Worm (Caenorhabditis elegans) whole organism, L1 larva: ENCODE results near the gene M01F1.8.

Experiments
- F16B12.6 ChIP-seq: fragments of 150-350 bp; optimal IDR thresholded peaks from 2 replicates; lab custom pipeline; 2014; ENCODE audit warnings: missing biosample characterization, missing genetic modification characterization
- Y116A8C.19 ChIP-seq: sonication (generic microtip); optimal IDR thresholded peaks from 2 replicates; lab custom pipeline; 2016; ENCODE audit warnings: missing compliant biosample characterization, missing genetic modification characterization, borderline replicate concordance
- aha-1 ChIP-seq: fragments of 150-350 bp; optimal IDR thresholded peaks from 2 replicates; lab custom pipeline; 2014; ENCODE audit warnings: missing biosample characterization, missing genetic modification characterization
- alr-1 ChIP-seq: fragments of 200-800 bp; sonication (Bioruptor generic); optimal IDR thresholded peaks from 2 replicates; lab custom pipeline; 2018; ENCODE audit warnings: borderline replicate concordance, mild to moderate bottlenecking, missing genetic modification characterization, missing compliant biosample characterization
- aly-2 ChIP-seq: fragments of 150-350 bp; optimal IDR thresholded peaks from 2 replicates; lab custom pipeline; 2014; ENCODE audit warnings: missing biosample characterization, missing genetic modification characterization
- ceh-63 ChIP-seq: fragments of 200-800 bp; sonication (Bioruptor generic); optimal IDR thresholded peaks from 2 replicates; lab custom pipeline; 2018; ENCODE audit warnings: mild to moderate bottlenecking, missing genetic modification characterization, missing compliant biosample characterization
- ceh-88 ChIP-seq: fragments of 200-800 bp; sonication (Bioruptor generic); IDR thresholded peaks from 2 replicates; pipeline ENCODE4 v1.3.6; 2022; ENCODE audit warnings: missing genetic modification characterization, missing compliant biosample characterization
- dsc-1 ChIP-seq: sonication (generic microtip); optimal IDR thresholded peaks from 2 replicates; lab custom pipeline; 2016; ENCODE audit warnings: mild to moderate bottlenecking, missing genetic modification characterization, missing compliant biosample characterization
- efl-1 ChIP-seq, 4 experiments: fragments of 150-350 bp; optimal IDR thresholded peaks in 3 of 4; peaks in 1 of 4; 1 replicate in 1 of 4; 2 replicates in 3 of 4; lab custom pipeline; 2014; ENCODE audit warnings: missing biosample characterization in 2 of 4, missing genetic modification characterization in 2 of 4, missing genetic modification reagents in 2 of 4
- egl-13 ChIP-seq: sonication (generic microtip); optimal IDR thresholded peaks from 2 replicates; lab custom pipeline; 2016; ENCODE audit warnings: missing genotype, missing genetic modification reagents, missing genetic modification characterization, missing compliant biosample characterization
- elt-3 ChIP-seq, 6 experiments: fragments of 150-350 bp in 1 of 6; sonication (generic microtip); optimal IDR thresholded peaks; 2 replicates each; lab custom pipeline; 2017 to 2018; ENCODE audit warnings: missing biosample characterization in 6 of 6, missing genetic modification characterization in 6 of 6, inconsistent platforms in 1 of 6
- ets-5 ChIP-seq: fragments of 200-800 bp; sonication (Bioruptor generic); IDR thresholded peaks from 2 replicates; pipeline ENCODE4 v1.3.6; 2022; ENCODE audit warnings: missing genetic modification characterization, missing compliant biosample characterization
- fkh-10 ChIP-seq: sonication (generic microtip); optimal IDR thresholded peaks from 2 replicates; lab custom pipeline; 2017; ENCODE audit warnings: missing biosample characterization, missing genetic modification reagents, missing genetic modification characterization
- fkh-4 ChIP-seq: sonication (generic microtip); optimal IDR thresholded peaks from 2 replicates; lab custom pipeline; 2016; ENCODE audit warnings: missing compliant biosample characterization, missing genetic modification characterization, borderline replicate concordance
- hlh-17 ChIP-seq: fragments of 200-800 bp; sonication (Bioruptor generic); optimal IDR thresholded peaks from 2 replicates; lab custom pipeline; 2018; ENCODE audit warnings: missing genetic modification characterization, mild to moderate bottlenecking, missing compliant biosample characterization, moderate library complexity, borderline replicate concordance
- hlh-4 ChIP-seq: sonication (generic microtip); optimal IDR thresholded peaks from 2 replicates; lab custom pipeline; 2016; ENCODE audit warnings: mild to moderate bottlenecking, missing genetic modification characterization, missing compliant biosample characterization
- hpl-2 ChIP-seq: fragments of 150-350 bp; optimal IDR thresholded peaks from 2 replicates; lab custom pipeline; 2014; ENCODE audit warnings: missing biosample characterization, missing genetic modification reagents, missing genetic modification characterization
- isw-1 ChIP-seq: fragments of 200-800 bp; sonication (Bioruptor generic); IDR thresholded peaks from 2 replicates; pipeline ENCODE4 v1.3.6; 2022; ENCODE audit warnings: missing genetic modification characterization, missing compliant biosample characterization
- jun-1 ChIP-seq: fragments of 150-350 bp; optimal IDR thresholded peaks from 2 replicates; lab custom pipeline; 2014; ENCODE audit warnings: missing biosample characterization, missing genetic modification reagents, missing genetic modification characterization
- lin-14 ChIP-seq: fragments of 200-800 bp; sonication (Bioruptor generic); optimal IDR thresholded peaks from 2 replicates; lab custom pipeline; 2018; ENCODE audit warnings: mild to moderate bottlenecking, missing genetic modification characterization, moderate library complexity, missing compliant biosample characterization
- lin-15B ChIP-seq: fragments of 150-350 bp; sonication (generic microtip); optimal IDR thresholded peaks from 3 replicates; lab custom pipeline; 2014; ENCODE audit warnings: missing biosample characterization, missing genetic modification characterization
- lir-3 ChIP-seq: sonication (generic microtip); optimal IDR thresholded peaks from 2 replicates; lab custom pipeline; 2016; ENCODE audit warnings: mild to moderate bottlenecking, missing genetic modification characterization, moderate library complexity, missing compliant biosample characterization; ENCODE audit not compliant: poor library complexity
- mab-9 ChIP-seq: fragments of 200-800 bp; sonication (Bioruptor generic); IDR thresholded peaks from 2 replicates; pipeline ENCODE4 v1.3.6; 2022; ENCODE audit warnings: missing genetic modification reagents, missing genetic modification characterization, missing compliant biosample characterization
- mdl-1 ChIP-seq, 2 experiments: fragments of 150-350 bp; optimal IDR thresholded peaks; 2 replicates each; lab custom pipeline; 2014 to 2017; ENCODE audit warnings: missing biosample characterization in 2 of 2, missing genetic modification characterization in 2 of 2, inconsistent platforms in 1 of 2
- mef-2 ChIP-seq: fragments of 150-350 bp; optimal IDR thresholded peaks from 2 replicates; lab custom pipeline; 2014; ENCODE audit warnings: missing biosample characterization, missing genetic modification characterization
- mep-1 ChIP-seq: fragments of 150-350 bp; optimal IDR thresholded peaks from 2 replicates; lab custom pipeline; 2014; ENCODE audit warnings: missing biosample characterization, missing genetic modification characterization
- nhr-11 ChIP-seq: fragments of 150-350 bp; optimal IDR thresholded peaks from 2 replicates; lab custom pipeline; 2014; ENCODE audit warnings: missing biosample characterization, missing genetic modification characterization
- nhr-12 ChIP-seq: sonication (generic microtip); optimal IDR thresholded peaks from 2 replicates; lab custom pipeline; 2017; ENCODE audit warnings: missing biosample characterization, missing genetic modification characterization
- nhr-237 ChIP-seq: fragments of 150-350 bp; optimal IDR thresholded peaks from 2 replicates; lab custom pipeline; 2014; ENCODE audit warnings: missing biosample characterization, missing genetic modification characterization
- nhr-47 ChIP-seq: sonication (generic microtip); optimal IDR thresholded peaks from 2 replicates; lab custom pipeline; 2016; ENCODE audit warnings: mild to moderate bottlenecking, missing genetic modification characterization, moderate library complexity, missing compliant biosample characterization
- nhr-76 ChIP-seq: sonication (generic microtip); optimal IDR thresholded peaks from 2 replicates; lab custom pipeline; 2017; ENCODE audit warnings: missing biosample characterization, missing genetic modification characterization
- nhr-84 ChIP-seq: sonication (generic microtip); optimal IDR thresholded peaks from 2 replicates; lab custom pipeline; 2017; ENCODE audit warnings: missing biosample characterization, missing genetic modification characterization
- nhr-90 ChIP-seq: sonication (generic microtip); optimal IDR thresholded peaks from 2 replicates; lab custom pipeline; 2016; ENCODE audit warnings: mild to moderate bottlenecking, missing genetic modification characterization, missing compliant biosample characterization; ENCODE audit not compliant: poor library complexity
- pag-3 ChIP-seq: sonication (generic microtip); optimal IDR thresholded peaks from 2 replicates; lab custom pipeline; 2017; ENCODE audit warnings: missing genetic modification characterization, mild to moderate bottlenecking, missing compliant biosample characterization, antibody characterized with exemption, borderline replicate concordance; ENCODE audit not compliant: insufficient read depth
- pax-3 ChIP-seq: fragments of 200-800 bp; sonication (Bioruptor generic); optimal IDR thresholded peaks from 2 replicates; lab custom pipeline; 2018; ENCODE audit warnings: mild to moderate bottlenecking, missing genetic modification characterization, moderate library complexity, missing compliant biosample characterization
- rnt-1 ChIP-seq: sonication (generic microtip); optimal IDR thresholded peaks from 2 replicates; lab custom pipeline; 2016; ENCODE audit warnings: mild to moderate bottlenecking, missing genetic modification characterization, moderate library complexity, missing compliant biosample characterization
- skn-1 ChIP-seq: fragments of 150-350 bp; optimal IDR thresholded peaks from 2 replicates; lab custom pipeline; 2014; ENCODE audit warnings: missing biosample characterization, missing genetic modification characterization
- snpc-4 ChIP-seq: fragments of 150-350 bp; optimal IDR thresholded peaks from 2 replicates; lab custom pipeline; 2014; ENCODE audit warnings: missing biosample characterization, missing genetic modification characterization
- snu-23 ChIP-seq: sonication (generic microtip); optimal IDR thresholded peaks from 2 replicates; lab custom pipeline; 2016; ENCODE audit warnings: missing genetic modification characterization, missing compliant biosample characterization
- sox-4 ChIP-seq: sonication (generic microtip); optimal IDR thresholded peaks from 2 replicates; lab custom pipeline; 2016; ENCODE audit warnings: missing genetic modification characterization, missing compliant biosample characterization
- unc-62 ChIP-seq: fragments of 150-350 bp; optimal IDR thresholded peaks from 2 replicates; lab custom pipeline; 2014; ENCODE audit warnings: missing biosample characterization, missing genetic modification reagents, missing genetic modification characterization
- unc-98 ChIP-seq: fragments of 200-800 bp; sonication (Bioruptor generic); IDR thresholded peaks from 2 replicates; pipeline ENCODE4 v1.3.6; 2022; ENCODE audit warnings: missing genetic modification characterization, missing compliant biosample characterization
- vab-15 ChIP-seq: sonication (generic microtip); optimal IDR thresholded peaks from 2 replicates; lab custom pipeline; 2017; ENCODE audit warnings: missing genotype, mild to moderate bottlenecking, missing genetic modification characterization, missing compliant biosample characterization
- zag-1 ChIP-seq: fragments of 150-350 bp; optimal IDR thresholded peaks from 2 replicates; lab custom pipeline; 2014; ENCODE audit warnings: missing biosample characterization, missing genetic modification characterization
- zip-4 ChIP-seq: fragments of 200-800 bp; sonication (Bioruptor generic); optimal IDR thresholded peaks from 2 replicates; lab custom pipeline; 2018; ENCODE audit warnings: mild to moderate bottlenecking, missing genetic modification characterization, moderate library complexity, missing compliant biosample characterization
- ztf-4 ChIP-seq: fragments of 150-350 bp; optimal IDR thresholded peaks from 2 replicates; lab custom pipeline; 2014; ENCODE audit warnings: missing biosample characterization, missing genetic modification characterization

M01F1.8 gene

ce11 chrIII:3504239-3504638 lies 1.9 kb upstream of the M01F1.8 start:
- TF ChIP-seq dsc-1, result no peak
- TF ChIP-seq efl-1 (optimal IDR thresholded peaks at IDR 0.05; lab: Kevin White, UChicago), result no peak
- TF ChIP-seq efl-1 (GFP tag; optimal IDR thresholded peaks at IDR 0.05 in 1 of 2; lab: Kevin White, UChicago), result peak in 1 of 2 experiments; percentile 75

- TF ChIP-seq egl-13 (tag; lab: Kevin White, UChicago), result no peak
- TF ChIP-seq snu-23 (GFP tag; lab: Kevin White, UChicago), result no peak
- no peak for TF ChIP-seq skn-1 (tag; lab: Kevin White, UChicago)
- no peak for TF ChIP-seq lin-14 (GFP tag; lab: Kevin White, UChicago)
- TF ChIP-seq jun-1 (tag; lab: Kevin White, UChicago), result no peak
- no peak for TF ChIP-seq Y116A8C.19 (tag; lab: Kevin White, UChicago)
- TF ChIP-seq rnt-1 (tag; lab: Kevin White, UChicago), result no peak
- no peak for TF ChIP-seq isw-1 (GFP tag; lab: Robert Waterston, UW)
- no peak for TF ChIP-seq lir-3 (tag; lab: Kevin White, UChicago)
- TF ChIP-seq zag-1 (tag; lab: Kevin White, UChicago), result no peak
- no peak for TF ChIP-seq ceh-88 (GFP tag; lab: Robert Waterston, UW)
- TF ChIP-seq ets-5, result no peak
- TF ChIP-seq F16B12.6 (tag; lab: Kevin White, UChicago), result no peak
Observed at ce11 chrIII:3503286-3503685, 937 bp upstream of the M01F1.8 start, which contains the start of gene rpl-16. TSS of gene rpl-16 (minus strand) at chrIII:3503604.

- TF ChIP-seq hpl-2 (GFP tag; lab: Kevin White, UChicago) (no peak), nhr-11 (tag; lab: Kevin White, UChicago) (no peak), nhr-47 (tag; lab: Kevin White, UChicago) (peak; percentile 52), jun-1 (tag; lab: Kevin White, UChicago) (no peak), sox-4 (tag; lab: Kevin White, UChicago) (no peak), nhr-237 (tag; lab: Kevin White, UChicago) (no peak), F16B12.6 (tag; lab: Kevin White, UChicago) (no peak), lir-3 (tag; lab: Kevin White, UChicago) (no peak), nhr-76 (tag; lab: Kevin White, UChicago) (no peak), aha-1 (no peak), fkh-10 (GFP tag; lab: Kevin White, UChicago) (no peak), lin-15B (tag; lab: Kevin White, UChicago) (no peak), pag-3 (tag; lab: Kevin White, UChicago) (no peak), skn-1 (tag; lab: Kevin White, UChicago) (no peak), egl-13 (tag; lab: Kevin White, UChicago) (no peak), ets-5 (no peak), lin-14 (GFP tag; lab: Kevin White, UChicago) (no peak), hlh-17 (no peak), mdl-1 (tag; optimal IDR thresholded peaks at IDR 0.05; lab: Kevin White, UChicago) (no peak), isw-1 (GFP tag; lab: Robert Waterston, UW) (peak; percentile 31), nhr-12 (tag; lab: Kevin White, UChicago) (no peak), ceh-63 (GFP tag; lab: Kevin White, UChicago) (peak; percentile 20), efl-1 (optimal IDR thresholded peaks at IDR 0.05; lab: Kevin White, UChicago) (peak; percentile 22 to 80), efl-1 (GFP tag; optimal IDR thresholded peaks at IDR 0.05 in 1 of 2; lab: Kevin White, UChicago) (peak; percentile 1 to 39), zip-4 (GFP tag; lab: Kevin White, UChicago) (no peak), alr-1 (tag; lab: Kevin White, UChicago) (no peak), elt-3 (tag; optimal IDR thresholded peaks at IDR 0.05; lab: Kevin White, UChicago) (no peak), nhr-90 (tag; lab: Kevin White, UChicago) (peak; percentile 45), unc-62 (GFP tag; lab: Kevin White, UChicago) (no peak), snpc-4 (tag; lab: Kevin White, UChicago) (no peak), aly-2 (tag; lab: Kevin White, UChicago) (no peak), mep-1 (tag; lab: Kevin White, UChicago) (no peak), hlh-4 (tag; lab: Kevin White, UChicago) (no peak), unc-98 (GFP tag; lab: Robert Waterston, UW) (peak; percentile 78), fkh-4 (no peak), ztf-4 (tag; lab: Kevin White, UChicago) (no peak), mef-2 (tag; lab: Kevin White, UChicago) (no peak), vab-15 (peak; percentile 65), ceh-88 (GFP tag; lab: Robert Waterston, UW) (no peak), pax-3 (peak; percentile 39), nhr-84 (tag; lab: Kevin White, UChicago) (no peak), mab-9 (GFP tag; lab: Robert Waterston, UW) (no peak)
Observed at ce11 chrIII:3499850-3500249, 2.5 kb downstream of the M01F1.8 start.
